Worm (Caenorhabditis elegans) whole organism, L1 larva: ENCODE measurements around the gene T03G6.3.
A peak's percentile ranks its signal among the peaks of the same experiment; 100 is the strongest.

Experiments
- C04F5.9 ChIP-seq: sonication (generic microtip); optimal IDR thresholded peaks from 2 replicates; lab custom pipeline; 2016; ENCODE audit warnings: missing genetic modification characterization, missing compliant biosample characterization
- F16B12.6 ChIP-seq: fragments of 150-350 bp; optimal IDR thresholded peaks from 2 replicates; lab custom pipeline; 2014; ENCODE audit warnings: missing biosample characterization, missing genetic modification characterization
- aha-1 ChIP-seq: fragments of 150-350 bp; optimal IDR thresholded peaks from 2 replicates; lab custom pipeline; 2014; ENCODE audit warnings: missing biosample characterization, missing genetic modification characterization
- alr-1 ChIP-seq: fragments of 200-800 bp; sonication (Bioruptor generic); optimal IDR thresholded peaks from 2 replicates; lab custom pipeline; 2018; ENCODE audit warnings: borderline replicate concordance, mild to moderate bottlenecking, missing genetic modification characterization, missing compliant biosample characterization
- aly-2 ChIP-seq: fragments of 150-350 bp; optimal IDR thresholded peaks from 2 replicates; lab custom pipeline; 2014; ENCODE audit warnings: missing biosample characterization, missing genetic modification characterization
- blmp-1 ChIP-seq: fragments of 150-350 bp; optimal IDR thresholded peaks from 2 replicates; lab custom pipeline; 2014; ENCODE audit warnings: missing biosample characterization, missing genetic modification characterization
- ceh-8 ChIP-seq: fragments of 200-800 bp; sonication (Bioruptor generic); optimal IDR thresholded peaks from 2 replicates; lab custom pipeline; 2018; ENCODE audit warnings: mild to moderate bottlenecking, missing genetic modification characterization, moderate library complexity, missing compliant biosample characterization
- ceh-90 ChIP-seq: sonication (generic microtip); optimal IDR thresholded peaks from 2 replicates; lab custom pipeline; 2016; ENCODE audit warnings: missing genetic modification characterization, missing compliant biosample characterization
- ces-1 ChIP-seq: fragments of 150-350 bp; optimal IDR thresholded peaks from 2 replicates; lab custom pipeline; 2014; ENCODE audit warnings: missing biosample characterization, missing genetic modification reagents, missing genetic modification characterization
- dpl-1 ChIP-seq, 3 experiments: fragments of 150-350 bp in 2 of 3; sonication (generic microtip) in 1 of 3; optimal IDR thresholded peaks; 2 replicates each; lab custom pipeline; 2014 to 2017; ENCODE audit warnings: missing biosample characterization in 3 of 3, missing genetic modification characterization in 3 of 3, missing genetic modification reagents in 3 of 3
- dsc-1 ChIP-seq: sonication (generic microtip); optimal IDR thresholded peaks from 2 replicates; lab custom pipeline; 2016; ENCODE audit warnings: mild to moderate bottlenecking, missing genetic modification characterization, missing compliant biosample characterization
- efl-1 ChIP-seq, 4 experiments: fragments of 150-350 bp; optimal IDR thresholded peaks in 3 of 4; peaks in 1 of 4; 1 replicate in 1 of 4; 2 replicates in 3 of 4; lab custom pipeline; 2014; ENCODE audit warnings: missing biosample characterization in 2 of 4, missing genetic modification characterization in 2 of 4, missing genetic modification reagents in 2 of 4
- efl-3 ChIP-seq: fragments of 200-800 bp; sonication (Bioruptor generic); optimal IDR thresholded peaks from 2 replicates; lab custom pipeline; 2018; ENCODE audit warnings: mild to moderate bottlenecking, missing genetic modification characterization, missing compliant biosample characterization
- egl-13 ChIP-seq: sonication (generic microtip); optimal IDR thresholded peaks from 2 replicates; lab custom pipeline; 2016; ENCODE audit warnings: missing genotype, missing genetic modification reagents, missing genetic modification characterization, missing compliant biosample characterization
- egl-27 ChIP-seq, 2 experiments: fragments of 150-350 bp in 1 of 2; sonication (generic microtip); optimal IDR thresholded peaks; 3 replicates each; lab custom pipeline; 2017 to 2018; ENCODE audit warnings: missing biosample characterization in 2 of 2, missing genetic modification characterization in 2 of 2, missing genetic modification reagents in 2 of 2
- elt-3 ChIP-seq, 6 experiments: fragments of 150-350 bp in 1 of 6; sonication (generic microtip); optimal IDR thresholded peaks; 2 replicates each; lab custom pipeline; 2017 to 2018; ENCODE audit warnings: missing biosample characterization in 6 of 6, missing genetic modification characterization in 6 of 6, inconsistent platforms in 1 of 6
- ets-5 ChIP-seq: fragments of 200-800 bp; sonication (Bioruptor generic); IDR thresholded peaks from 2 replicates; pipeline ENCODE4 v1.3.6; 2022; ENCODE audit warnings: missing genetic modification characterization, missing compliant biosample characterization
- fkh-10 ChIP-seq: sonication (generic microtip); optimal IDR thresholded peaks from 2 replicates; lab custom pipeline; 2017; ENCODE audit warnings: missing biosample characterization, missing genetic modification reagents, missing genetic modification characterization
- fkh-4 ChIP-seq: sonication (generic microtip); optimal IDR thresholded peaks from 2 replicates; lab custom pipeline; 2016; ENCODE audit warnings: missing compliant biosample characterization, missing genetic modification characterization, borderline replicate concordance
- fkh-8 ChIP-seq: sonication (generic microtip); optimal IDR thresholded peaks from 2 replicates; lab custom pipeline; 2016; ENCODE audit warnings: mild to moderate bottlenecking, missing genetic modification characterization, missing compliant biosample characterization
- hlh-4 ChIP-seq: sonication (generic microtip); optimal IDR thresholded peaks from 2 replicates; lab custom pipeline; 2016; ENCODE audit warnings: mild to moderate bottlenecking, missing genetic modification characterization, missing compliant biosample characterization
- lin-13 ChIP-seq: fragments of 150-350 bp; optimal IDR thresholded peaks from 2 replicates; lab custom pipeline; 2014; ENCODE audit warnings: missing biosample characterization, missing genetic modification reagents, missing genetic modification characterization
- lin-14 ChIP-seq: fragments of 200-800 bp; sonication (Bioruptor generic); optimal IDR thresholded peaks from 2 replicates; lab custom pipeline; 2018; ENCODE audit warnings: mild to moderate bottlenecking, missing genetic modification characterization, moderate library complexity, missing compliant biosample characterization
- lsy-2 ChIP-seq, 2 experiments: fragments of 150-350 bp; optimal IDR thresholded peaks; 2 replicates each; lab custom pipeline; 2014; ENCODE audit warnings: missing biosample characterization in 2 of 2, missing genetic modification characterization in 2 of 2
- mef-2 ChIP-seq: fragments of 150-350 bp; optimal IDR thresholded peaks from 2 replicates; lab custom pipeline; 2014; ENCODE audit warnings: missing biosample characterization, missing genetic modification characterization
- mep-1 ChIP-seq: fragments of 150-350 bp; optimal IDR thresholded peaks from 2 replicates; lab custom pipeline; 2014; ENCODE audit warnings: missing biosample characterization, missing genetic modification characterization
- nhr-12 ChIP-seq: sonication (generic microtip); optimal IDR thresholded peaks from 2 replicates; lab custom pipeline; 2017; ENCODE audit warnings: missing biosample characterization, missing genetic modification characterization
- nhr-71 ChIP-seq: sonication (generic microtip); optimal IDR thresholded peaks from 2 replicates; lab custom pipeline; 2016; ENCODE audit warnings: mild to moderate bottlenecking, missing genetic modification characterization, moderate library complexity, missing compliant biosample characterization
- nhr-85 ChIP-seq: sonication (generic microtip); peaks from one replicate; lab custom pipeline; 2016; ENCODE audit warnings: missing genetic modification characterization, inconsistent platforms, missing compliant biosample characterization
- nhr-90 ChIP-seq: sonication (generic microtip); optimal IDR thresholded peaks from 2 replicates; lab custom pipeline; 2016; ENCODE audit warnings: mild to moderate bottlenecking, missing genetic modification characterization, missing compliant biosample characterization; ENCODE audit not compliant: poor library complexity
- pag-3 ChIP-seq: sonication (generic microtip); optimal IDR thresholded peaks from 2 replicates; lab custom pipeline; 2017; ENCODE audit warnings: missing genetic modification characterization, mild to moderate bottlenecking, missing compliant biosample characterization, antibody characterized with exemption, borderline replicate concordance; ENCODE audit not compliant: insufficient read depth
- pax-3 ChIP-seq: fragments of 200-800 bp; sonication (Bioruptor generic); optimal IDR thresholded peaks from 2 replicates; lab custom pipeline; 2018; ENCODE audit warnings: mild to moderate bottlenecking, missing genetic modification characterization, moderate library complexity, missing compliant biosample characterization
- pqm-1 ChIP-seq: sonication (generic microtip); optimal IDR thresholded peaks from 3 replicates; lab custom pipeline; 2017; ENCODE audit warnings: missing biosample characterization, missing genetic modification characterization
- rnt-1 ChIP-seq: sonication (generic microtip); optimal IDR thresholded peaks from 2 replicates; lab custom pipeline; 2016; ENCODE audit warnings: mild to moderate bottlenecking, missing genetic modification characterization, moderate library complexity, missing compliant biosample characterization
- snpc-4 ChIP-seq: fragments of 150-350 bp; optimal IDR thresholded peaks from 2 replicates; lab custom pipeline; 2014; ENCODE audit warnings: missing biosample characterization, missing genetic modification characterization
- tbx-2 ChIP-seq: sonication (generic microtip); optimal IDR thresholded peaks from 2 replicates; lab custom pipeline; 2016; ENCODE audit warnings: missing genetic modification characterization, missing compliant biosample characterization
- tlp-1 ChIP-seq: fragments of 150-350 bp; optimal IDR thresholded peaks from 2 replicates; lab custom pipeline; 2014; ENCODE audit warnings: missing biosample characterization, missing genetic modification characterization
- unc-130 ChIP-seq: fragments of 150-350 bp; optimal IDR thresholded peaks from 2 replicates; lab custom pipeline; 2017; ENCODE audit warnings: missing biosample characterization, missing genetic modification characterization, inconsistent platforms
- unc-30 ChIP-seq: sonication (generic microtip); optimal IDR thresholded peaks from 2 replicates; lab custom pipeline; 2017; ENCODE audit warnings: missing biosample characterization, missing genetic modification characterization
- unc-86 ChIP-seq: sonication (generic microtip); optimal IDR thresholded peaks from 2 replicates; lab custom pipeline; 2016; ENCODE audit warnings: missing genetic modification characterization, missing compliant biosample characterization
- unc-98 ChIP-seq: fragments of 200-800 bp; sonication (Bioruptor generic); IDR thresholded peaks from 2 replicates; pipeline ENCODE4 v1.3.6; 2022; ENCODE audit warnings: missing genetic modification characterization, missing compliant biosample characterization
- vab-15 ChIP-seq: sonication (generic microtip); optimal IDR thresholded peaks from 2 replicates; lab custom pipeline; 2017; ENCODE audit warnings: missing genotype, mild to moderate bottlenecking, missing genetic modification characterization, missing compliant biosample characterization
- xbp-1 ChIP-seq: sonication (generic microtip); optimal IDR thresholded peaks from 2 replicates; lab custom pipeline; 2016; ENCODE audit warnings: missing genetic modification characterization, missing compliant biosample characterization
- zag-1 ChIP-seq: fragments of 150-350 bp; optimal IDR thresholded peaks from 2 replicates; lab custom pipeline; 2014; ENCODE audit warnings: missing biosample characterization, missing genetic modification characterization
- zip-4 ChIP-seq: fragments of 200-800 bp; sonication (Bioruptor generic); optimal IDR thresholded peaks from 2 replicates; lab custom pipeline; 2018; ENCODE audit warnings: mild to moderate bottlenecking, missing genetic modification characterization, moderate library complexity, missing compliant biosample characterization
- ztf-11 ChIP-seq, 2 experiments: sonication (generic microtip); optimal IDR thresholded peaks; 2 replicates each; lab custom pipeline; 2016 to 2017; ENCODE audit warnings: missing genetic modification characterization in 2 of 2, missing biosample characterization in 1 of 2, missing compliant biosample characterization in 1 of 2
- ztf-4 ChIP-seq: fragments of 150-350 bp; optimal IDR thresholded peaks from 2 replicates; lab custom pipeline; 2014; ENCODE audit warnings: missing biosample characterization, missing genetic modification characterization

T03G6.3 gene

ce11 chrX:2620280-2620679 is 4.8 kb upstream of the T03G6.3 start:
- TF ChIP-seq efl-1 (optimal IDR thresholded peaks at IDR 0.05; lab: Kevin White, UChicago) (no peak), efl-1 (GFP tag; optimal IDR thresholded peaks at IDR 0.05 in 1 of 2; lab: Kevin White, UChicago) (no peak), unc-130 (tag; lab: Kevin White, UChicago) (peak; percentile 38), nhr-71 (tag; lab: Kevin White, UChicago) (peak; percentile 13), tlp-1 (tag; lab: Kevin White, UChicago) (no peak), nhr-90 (tag; lab: Kevin White, UChicago) (no peak), lin-14 (GFP tag; lab: Kevin White, UChicago) (peak; percentile 59), rnt-1 (tag; lab: Kevin White, UChicago) (peak; percentile 67), aha-1 (tag; lab: Kevin White, UChicago) (no peak), pag-3 (tag; lab: Kevin White, UChicago) (peak; percentile 95)

ce11 chrX:2614158-2614557 is 1.4 kb downstream of the T03G6.3 start:
- TF ChIP-seq C04F5.9 (tag; lab: Kevin White, UChicago) (no peak), lin-14 (GFP tag; lab: Kevin White, UChicago) (peak; percentile 2)
- TF ChIP-seq, all 84 proteins: peak for 1

- no peak for TF ChIP-seq zip-4
- no peak for TF ChIP-seq F16B12.6 (tag; lab: Kevin White, UChicago)
- no peak for TF ChIP-seq mep-1 (tag; lab: Kevin White, UChicago)
- no peak for TF ChIP-seq ces-1 (GFP tag; lab: Kevin White, UChicago)
- TF ChIP-seq vab-15 (tag; lab: Kevin White, UChicago), result no peak
- no peak for TF ChIP-seq fkh-4 (tag; lab: Kevin White, UChicago)
- peak; percentile 34 to 47 for TF ChIP-seq lsy-2 (tag; optimal IDR thresholded peaks at IDR 0.05; lab: Kevin White, UChicago)
- no peak for TF ChIP-seq snpc-4 (tag; lab: Kevin White, UChicago)
- no peak for TF ChIP-seq hlh-4 (tag; lab: Kevin White, UChicago)
- peak; percentile 67 for TF ChIP-seq nhr-85 (tag; lab: Kevin White, UChicago)
- no peak for TF ChIP-seq zag-1 (tag; lab: Kevin White, UChicago)
- TF ChIP-seq pqm-1 (tag; lab: Kevin White, UChicago), result no peak
- no peak for TF ChIP-seq ceh-8 (GFP tag; lab: Kevin White, UChicago)
- TF ChIP-seq nhr-12 (tag; lab: Kevin White, UChicago), result no peak
- no peak for TF ChIP-seq fkh-10
- peak in 1 of 2 experiments; percentile 42 for TF ChIP-seq ztf-11 (tag; optimal IDR thresholded peaks at IDR 0.05; lab: Kevin White, UChicago)
- TF ChIP-seq egl-27 (tag; optimal IDR thresholded peaks at IDR 0.05; lab: Kevin White, UChicago), result no peak
- TF ChIP-seq unc-86 (tag; lab: Kevin White, UChicago), result peak; percentile 9
- TF ChIP-seq elt-3 (tag; optimal IDR thresholded peaks at IDR 0.05; lab: Kevin White, UChicago), result peak in 2 of 6 experiments; percentile 0 to 15
- no peak for TF ChIP-seq blmp-1 (tag; lab: Kevin White, UChicago)
- no peak for TF ChIP-seq C04F5.9 (tag; lab: Kevin White, UChicago)
- TF ChIP-seq ets-5 (GFP tag; lab: Robert Waterston, UW), result no peak
- TF ChIP-seq dsc-1 (tag; lab: Kevin White, UChicago), result peak; percentile 79
- TF ChIP-seq unc-130 (tag; lab: Kevin White, UChicago), result peak; percentile 84
- TF ChIP-seq aha-1 (tag; lab: Kevin White, UChicago), result no peak
- no peak for TF ChIP-seq efl-3 (GFP tag; lab: Kevin White, UChicago)
- TF ChIP-seq fkh-8 (tag; lab: Kevin White, UChicago), result peak; percentile 74
- no peak for TF ChIP-seq unc-98 (GFP tag; lab: Robert Waterston, UW)
- TF ChIP-seq tbx-2, result peak; percentile 67
- TF ChIP-seq pag-3 (tag; lab: Kevin White, UChicago), result no peak
- TF ChIP-seq ztf-4 (tag; lab: Kevin White, UChicago), result no peak
- no peak for TF ChIP-seq ceh-90
- peak in 1 of 3 experiments; percentile 22 for TF ChIP-seq dpl-1 (GFP tag; optimal IDR thresholded peaks at IDR 0.05; lab: Kevin White, UChicago)
- TF ChIP-seq alr-1 (tag; lab: Kevin White, UChicago), result no peak
- peak; percentile 72 for TF ChIP-seq lin-14 (GFP tag; lab: Kevin White, UChicago)
- TF ChIP-seq lin-13 (GFP tag; lab: Kevin White, UChicago), result peak; percentile 39
- TF ChIP-seq pax-3, result peak; percentile 52
- no peak for TF ChIP-seq aly-2 (tag; lab: Kevin White, UChicago)
- peak; percentile 56 for TF ChIP-seq xbp-1 (tag; lab: Kevin White, UChicago)
- peak; percentile 32 for TF ChIP-seq egl-13 (tag; lab: Kevin White, UChicago)
- TF ChIP-seq mef-2 (tag; lab: Kevin White, UChicago), result no peak
- TF ChIP-seq unc-30 (tag; lab: Kevin White, UChicago), result no peak
- TF ChIP-seq nhr-71 (tag; lab: Kevin White, UChicago), result peak; percentile 78
Measured at ce11 chrX:2613077-2613476, 2.4 kb downstream of the T03G6.3 start.
